Fruit fly (Drosophila melanogaster) whole organism, adult: Measurements from ENCODE around the gene Alp9.

Source experiments
- CG11617 ChIP-seq: fragments of 200-800 bp; sonication (Bioruptor generic); optimal IDR thresholded peaks from 2 replicates; lab custom pipeline; 2017; ENCODE audit warnings: mild to moderate bottlenecking, missing biosample characterization, missing genetic modification reagents, missing genetic modification characterization
- CG12768 ChIP-seq: fragments of 200-800 bp; sonication (Bioruptor generic); optimal IDR thresholded peaks from 2 replicates; lab custom pipeline; 2017; ENCODE audit warnings: missing biosample characterization, missing genetic modification characterization, mild to moderate bottlenecking, moderate library complexity, missing genetic modification reagents
- CG7045 ChIP-seq: fragments of 200-800 bp; sonication (Bioruptor generic); optimal IDR thresholded peaks from 2 replicates; lab custom pipeline; 2017; ENCODE audit warnings: missing biosample characterization, mild to moderate bottlenecking, missing genetic modification characterization
- kay ChIP-seq: fragments of 200-800 bp; sonication (Bioruptor generic); peaks from one replicate; lab custom pipeline; 2016; ENCODE audit warnings: missing biosample characterization, missing genetic modification characterization, borderline replicate concordance
- toe ChIP-seq: fragments of 200-800 bp; sonication (Bioruptor generic); optimal IDR thresholded peaks from 2 replicates; lab custom pipeline; 2016; ENCODE audit warnings: missing biosample characterization, missing genetic modification characterization

dm6 chr3L:5617395-5617794 is 22.1 kb downstream of the Alp9 start:
- TF ChIP-seq toe (GFP tag; lab: Kevin White, UChicago) (no peak), kay (GFP tag; lab: Kevin White, UChicago) (no peak), CG11617 (GFP tag; lab: Kevin White, UChicago) (no peak), CG7045 (no peak), CG12768 (no peak)
